Fruit fly (Drosophila melanogaster) whole organism, embryonic: ENCODE measurements around the gene ALiX.

Experiments used
- Abd-B ChIP-seq: fragments of 200-800 bp; sonication (Bioruptor generic); optimal IDR thresholded peaks from 2 replicates; lab custom pipeline; 2018; ENCODE audit warnings: missing biosample characterization, mild to moderate bottlenecking, missing genetic modification characterization, moderate library complexity
- Atf6 ChIP-seq: fragments of 200-800 bp; sonication (Bioruptor generic); IDR thresholded peaks from 2 replicates; pipeline ENCODE4 v1.3.6; 2022; ENCODE audit warnings: missing biosample characterization, missing genetic modification characterization
- B-H2 ChIP-seq: fragments of 200-800 bp; sonication (Bioruptor generic); optimal IDR thresholded peaks from 2 replicates; lab custom pipeline; 2018; ENCODE audit warnings: missing biosample characterization, mild to moderate bottlenecking, missing genetic modification characterization
- Bteb2 ChIP-seq: fragments of 200-800 bp; sonication (Bioruptor generic); optimal IDR thresholded peaks from 2 replicates; lab custom pipeline; 2016; ENCODE audit warnings: missing biosample characterization, missing genetic modification characterization
- CG10267 ChIP-seq: fragments of 200-800 bp; sonication (Bioruptor generic); optimal IDR thresholded peaks from 2 replicates; lab custom pipeline; 2018; ENCODE audit warnings: missing biosample characterization, mild to moderate bottlenecking, missing genetic modification characterization, moderate library complexity
- CG12236 ChIP-seq: fragments of 200-800 bp; sonication (Bioruptor generic); optimal IDR thresholded peaks from 2 replicates; lab custom pipeline; 2016; ENCODE audit warnings: missing biosample characterization, missing genetic modification characterization
- CG12299 ChIP-seq: fragments of 200-800 bp; sonication (Bioruptor generic); optimal IDR thresholded peaks from 2 replicates; lab custom pipeline; 2018; ENCODE audit warnings: missing biosample characterization, mild to moderate bottlenecking, missing genetic modification characterization
- CG13624 ChIP-seq: fragments of 200-800 bp; sonication (Bioruptor generic); optimal IDR thresholded peaks from 2 replicates; lab custom pipeline; 2016; ENCODE audit warnings: missing biosample characterization, missing genetic modification characterization
- CG15269 ChIP-seq: fragments of 200-800 bp; sonication (Bioruptor generic); optimal IDR thresholded peaks from 2 replicates; lab custom pipeline; 2018; ENCODE audit warnings: missing biosample characterization, mild to moderate bottlenecking, missing genetic modification characterization, moderate library complexity
- CG18619 ChIP-seq: fragments of 200-800 bp; sonication (Bioruptor generic); optimal IDR thresholded peaks from 3 replicates; lab custom pipeline; 2017; ENCODE audit warnings: missing biosample characterization, mild to moderate bottlenecking, missing genetic modification characterization
- CG3726 ChIP-seq: fragments of 200-800 bp; sonication (Bioruptor generic); IDR thresholded peaks from 3 replicates; pipeline ENCODE4, ENCODE4 v1.3.6; 2022; ENCODE audit warnings: missing biosample characterization, missing genetic modification characterization
- CG4617 ChIP-seq: fragments of 200-800 bp; sonication (Bioruptor generic); optimal IDR thresholded peaks from 3 replicates; lab custom pipeline; 2016; ENCODE audit warnings: missing biosample characterization, missing genetic modification characterization, borderline replicate concordance
- CG4820 ChIP-seq: fragments of 200-800 bp; sonication (Bioruptor generic); optimal IDR thresholded peaks from 3 replicates; lab custom pipeline; 2016; ENCODE audit warnings: missing biosample characterization, missing genetic modification characterization
- CG6791 ChIP-seq: fragments of 200-800 bp; sonication (Bioruptor generic); IDR thresholded peaks from 3 replicates; pipeline ENCODE4 v1.3.6; 2022; ENCODE audit warnings: missing biosample characterization, missing genetic modification characterization; ENCODE audit not compliant: partially characterized antibody
- CG7357 ChIP-seq: fragments of 200-800 bp; sonication (Bioruptor generic); IDR thresholded peaks from 3 replicates; pipeline ENCODE4 v1.3.6; 2022; ENCODE audit warnings: missing biosample characterization, missing genetic modification characterization
- CG8388 ChIP-seq: fragments of 200-800 bp; sonication (Bioruptor generic); optimal IDR thresholded peaks from 2 replicates; lab custom pipeline; 2019; ENCODE audit warnings: missing biosample characterization, mild to moderate bottlenecking, missing genetic modification characterization, moderate library complexity
- CG9437 ChIP-seq: fragments of 200-800 bp; sonication (Bioruptor generic); optimal IDR thresholded peaks from 2 replicates; lab custom pipeline; 2018; ENCODE audit warnings: missing biosample characterization, mild to moderate bottlenecking, missing genetic modification characterization
- CG9609 ChIP-seq: fragments of 200-800 bp; sonication (Bioruptor generic); optimal IDR thresholded peaks from 3 replicates; lab custom pipeline; 2016; ENCODE audit warnings: missing biosample characterization, missing genetic modification characterization
- D ChIP-seq, 2 experiments: fragments of 200-800 bp in 1 of 2; fragments of >200 bp in 1 of 2; sonication (Bioruptor generic) in 1 of 2; optimal IDR thresholded peaks; 2 replicates in 1 of 2; 3 replicates in 1 of 2; lab custom pipeline; 2017; ENCODE audit warnings: mild to moderate bottlenecking in 1 of 2, missing biosample characterization in 1 of 2, missing genetic modification characterization in 1 of 2, missing genetic modification reagents in 1 of 2
- D19A ChIP-seq: fragments of 200-800 bp; optimal IDR thresholded peaks from 3 replicates; lab custom pipeline; 2019; ENCODE audit warnings: missing biosample characterization, mild to moderate bottlenecking, missing genetic modification characterization, moderate library complexity
- Drgx ChIP-seq: fragments of 200-800 bp; sonication (Bioruptor generic); IDR thresholded peaks from 2 replicates; pipeline ENCODE4 v1.3.6; 2022; ENCODE audit warnings: missing biosample characterization, missing genetic modification characterization
- HmgD ChIP-seq: fragments of 200-800 bp; sonication (Bioruptor generic); optimal IDR thresholded peaks from 3 replicates; lab custom pipeline; 2016; ENCODE audit warnings: missing biosample characterization, missing genetic modification characterization
- Hmx ChIP-seq: fragments of 200-800 bp; sonication (Bioruptor generic); optimal IDR thresholded peaks from 2 replicates; lab custom pipeline; 2016; ENCODE audit warnings: missing biosample characterization, missing genetic modification characterization
- Hr3 ChIP-seq: fragments of 200-800 bp; sonication (Bioruptor generic); optimal IDR thresholded peaks from 3 replicates; lab custom pipeline; 2016; ENCODE audit warnings: missing biosample characterization, missing genetic modification characterization
- Hr78 ChIP-seq, 2 experiments: fragments of 200-800 bp in 1 of 2; fragments of >200 bp in 1 of 2; sonication (Bioruptor generic) in 1 of 2; optimal IDR thresholded peaks; 2 replicates each; lab custom pipeline; 2017 to 2019; ENCODE audit warnings: missing biosample characterization in 2 of 2, missing genetic modification characterization in 2 of 2, mild to moderate bottlenecking in 1 of 2, moderate library complexity in 1 of 2
- Kr ChIP-seq: fragments of 200-800 bp; sonication (Bioruptor generic); optimal IDR thresholded peaks from 2 replicates; lab custom pipeline; 2017; ENCODE audit warnings: missing biosample characterization, mild to moderate bottlenecking, missing genetic modification characterization
- Max ChIP-seq: fragments of 200-800 bp; sonication (Bioruptor generic); optimal IDR thresholded peaks from 2 replicates; lab custom pipeline; 2016; ENCODE audit warnings: missing biosample characterization, mild to moderate bottlenecking, missing genetic modification characterization
- NFAT ChIP-seq: fragments of 200-800 bp; sonication (Bioruptor generic); IDR thresholded peaks from 2 replicates; pipeline ENCODE4 v1.3.6; 2022; ENCODE audit warnings: missing biosample characterization, missing genetic modification characterization
- NK7.1 ChIP-seq: fragments of 200-800 bp; sonication (Bioruptor generic); optimal IDR thresholded peaks from 3 replicates; lab custom pipeline; 2016; ENCODE audit warnings: missing biosample characterization, missing genetic modification characterization
- Ptx1 ChIP-seq: fragments of 200-800 bp; sonication (Bioruptor generic); IDR thresholded peaks from 2 replicates; pipeline ENCODE4 v1.3.6; 2022; ENCODE audit warnings: missing biosample characterization, missing genetic modification characterization
- ase ChIP-seq: fragments of 200-800 bp; sonication (Bioruptor generic); IDR thresholded peaks from 3 replicates; pipeline ENCODE4 v1.3.6; 2022; ENCODE audit warnings: missing biosample characterization, missing genetic modification characterization
- ash1 ChIP-seq: fragments of 200-800 bp; sonication (Bioruptor generic); optimal IDR thresholded peaks from 2 replicates; lab custom pipeline; 2018; ENCODE audit warnings: missing biosample characterization, mild to moderate bottlenecking, missing genetic modification characterization
- crp ChIP-seq, 2 experiments: fragments of 200-800 bp; sonication (Bioruptor generic); optimal IDR thresholded peaks; 2 replicates in 1 of 2; 3 replicates in 1 of 2; lab custom pipeline; 2017; ENCODE audit warnings: missing biosample characterization in 2 of 2, missing genetic modification characterization in 2 of 2, mild to moderate bottlenecking in 1 of 2, moderate library complexity in 1 of 2
- dpn ChIP-seq, 2 experiments: fragments of 200-800 bp; sonication (Bioruptor generic); optimal IDR thresholded peaks; 3 replicates each; lab custom pipeline; 2016; ENCODE audit warnings: missing biosample characterization in 2 of 2, missing genetic modification characterization in 2 of 2
- eve ChIP-seq, 2 experiments: fragments of >200 bp; optimal IDR thresholded peaks; 2 replicates each; lab custom pipeline; 2017; ENCODE audit warnings: missing biosample characterization in 2 of 2, missing genetic modification characterization in 2 of 2
- fru ChIP-seq: fragments of >200 bp; optimal IDR thresholded peaks from 2 replicates; lab custom pipeline; 2017
- gro ChIP-seq: fragments of 200-800 bp; sonication (Bioruptor generic); optimal IDR thresholded peaks from 2 replicates; lab custom pipeline; 2016; ENCODE audit warnings: missing biosample characterization, missing genetic modification characterization
- insv ChIP-seq, 2 experiments: fragments of 200-800 bp; sonication (Bioruptor generic); optimal IDR thresholded peaks; 3 replicates each; lab custom pipeline; 2016 to 2018; ENCODE audit warnings: missing biosample characterization in 2 of 2, missing genetic modification characterization in 2 of 2
- lab ChIP-seq: fragments of 200-800 bp; sonication (Bioruptor generic); optimal IDR thresholded peaks from 3 replicates; lab custom pipeline; 2017; ENCODE audit warnings: missing biosample characterization, missing genetic modification characterization, mild to moderate bottlenecking, moderate library complexity, missing genetic modification reagents
- maf-S ChIP-seq: fragments of 200-800 bp; sonication (Bioruptor generic); optimal IDR thresholded peaks from 2 replicates; lab custom pipeline; 2016; ENCODE audit warnings: missing biosample characterization, missing genetic modification characterization
- nau ChIP-seq: fragments of 200-800 bp; sonication (Bioruptor generic); optimal IDR thresholded peaks from 3 replicates; lab custom pipeline; 2017; ENCODE audit warnings: missing biosample characterization, mild to moderate bottlenecking, missing genetic modification characterization, missing genetic modification reagents
- pfk ChIP-seq: fragments of 200-800 bp; sonication (Bioruptor generic); optimal IDR thresholded peaks from 2 replicates; lab custom pipeline; 2018; ENCODE audit warnings: missing biosample characterization, mild to moderate bottlenecking, missing genetic modification characterization, moderate library complexity
- sim ChIP-seq: fragments of 200-800 bp; sonication (Bioruptor generic); IDR thresholded peaks from 2 replicates; pipeline ENCODE4 v1.3.6; 2022; ENCODE audit warnings: missing biosample characterization, missing genetic modification characterization
- sob ChIP-seq: fragments of 200-800 bp; sonication (Bioruptor generic); IDR thresholded peaks from 2 replicates; pipeline ENCODE4 v1.3.6; 2022; ENCODE audit warnings: missing biosample characterization, missing genetic modification characterization
- ssp ChIP-seq: fragments of 200-800 bp; sonication (Bioruptor generic); IDR thresholded peaks from 2 replicates; pipeline ENCODE4 v1.3.6; 2022; ENCODE audit warnings: missing biosample characterization, missing genetic modification characterization
- stc ChIP-seq: fragments of 200-800 bp; sonication (Bioruptor generic); IDR thresholded peaks from 2 replicates; pipeline ENCODE4 v1.3.6; 2022; ENCODE audit warnings: missing biosample characterization, missing genetic modification characterization
- stwl ChIP-seq: fragments of 200-800 bp; sonication (Bioruptor generic); optimal IDR thresholded peaks from 3 replicates; lab custom pipeline; 2018; ENCODE audit warnings: missing biosample characterization, mild to moderate bottlenecking, missing genetic modification characterization, moderate library complexity
- tll ChIP-seq, 2 experiments: fragments of 200-800 bp in 1 of 2; fragments of >200 bp in 1 of 2; sonication (Bioruptor generic) in 1 of 2; optimal IDR thresholded peaks; 2 replicates each; lab custom pipeline; 2017 to 2019; ENCODE audit warnings: missing biosample characterization in 2 of 2, missing genetic modification characterization in 2 of 2, mild to moderate bottlenecking in 1 of 2, moderate library complexity in 1 of 2
- vnd ChIP-seq: fragments of 200-800 bp; sonication (Bioruptor generic); IDR thresholded peaks from 3 replicates; pipeline ENCODE4 v1.3.6; 2022; ENCODE audit warnings: missing biosample characterization, missing genetic modification characterization; ENCODE audit not compliant: partially characterized antibody

The ALiX gene

dm6 chr3R:27706581-27707181 lies 6.8 kb upstream of the ALiX start, which contains the start of the genes CROT and CG12877 (continued):
- TF ChIP-seq stwl (tag; lab: Kevin White, UChicago) (peak; percentile 75), CG13624 (GFP tag; lab: Kevin White, UChicago) (peak; percentile 65), sob (GFP tag; lab: Robert Waterston, UW) (peak; percentile 68), CG4820 (peak; percentile 75), eve (GFP tag; optimal IDR thresholded peaks at IDR 0.05; lab: Kevin White, UChicago) (no peak), Hr3 (GFP tag; lab: Kevin White, UChicago) (peak; percentile 89), ase (peak; percentile 63; the same call in 1 of the 3 replicates), insv (GFP tag; optimal IDR thresholded peaks at IDR 0.05; lab: Kevin White, UChicago) (peak in 1 of 2 experiments; percentile 74), CG9437 (GFP tag; lab: Kevin White, UChicago) (peak; percentile 98), CG18619 (GFP tag; lab: Kevin White, UChicago) (peak; percentile 77), B-H2 (GFP tag; lab: Kevin White, UChicago) (peak; percentile 70), CG9609 (GFP tag; lab: Kevin White, UChicago) (no peak), Max (GFP tag; lab: Kevin White, UChicago) (peak; percentile 83), gro (GFP tag; lab: Kevin White, UChicago) (peak; percentile 17), crp (GFP tag; optimal IDR thresholded peaks at IDR 0.05; lab: Kevin White, UChicago) (peak; percentile 97 to 98), stc (peak; percentile 53; the same call in 1 of the 2 replicates), NFAT (GFP tag; lab: Robert Waterston, UW) (peak; percentile 43; the same call in 1 of the 2 replicates), lab (peak; percentile 75), tll (GFP tag; optimal IDR thresholded peaks at IDR 0.05; lab: Kevin White, UChicago) (peak in 1 of 2 experiments; percentile 15), CG6791 (GFP tag; lab: Robert Waterston, UW) (no peak), Abd-B (GFP tag; lab: Kevin White, UChicago) (peak; percentile 91), D19A (tag; lab: Kevin White, UChicago) (peak; percentile 63), Hmx (GFP tag; lab: Kevin White, UChicago) (no peak), D (optimal IDR thresholded peaks at IDR 0.05; lab: Kevin White, UChicago) (no peak), D (GFP tag; optimal IDR thresholded peaks at IDR 0.05; lab: Kevin White, UChicago) (peak; percentile 70), Drgx (GFP tag; lab: Robert Waterston, UW) (no peak), Atf6 (GFP tag; lab: Robert Waterston, UW) (peak; percentile 61; the same call in 1 of the 2 replicates), Kr (GFP tag; lab: Kevin White, UChicago) (no peak), CG12299 (tag; lab: Kevin White, UChicago) (peak; percentile 10), CG10267 (tag; lab: Kevin White, UChicago) (peak; percentile 67), CG7357 (GFP tag; lab: Robert Waterston, UW) (peak; percentile 57), Bteb2 (GFP tag; lab: Kevin White, UChicago) (peak; percentile 36), ssp (GFP tag; lab: Robert Waterston, UW) (peak; percentile 65), CG3726 (GFP tag; lab: Robert Waterston, UW) (peak; percentile 23; the same call in 1 of the 3 replicates), ash1 (no peak), dpn (GFP tag; optimal IDR thresholded peaks at IDR 0.05; lab: Kevin White, UChicago) (peak; percentile 41 to 87), CG8388 (GFP tag; lab: Kevin White, UChicago) (peak; percentile 73), NK7.1 (GFP tag; lab: Kevin White, UChicago) (no peak), sim (GFP tag; lab: Robert Waterston, UW) (peak; percentile 17; the same call in 1 of the 2 replicates), pfk (GFP tag; lab: Kevin White, UChicago) (no peak), Ptx1 (peak; percentile 88), maf-S (GFP tag; lab: Kevin White, UChicago) (peak; percentile 30), CG12236 (GFP tag; lab: Kevin White, UChicago) (no peak), fru (lab: Kevin White, UChicago) (no peak), HmgD (no peak), nau (GFP tag; lab: Kevin White, UChicago) (no peak), CG4617 (GFP tag; lab: Kevin White, UChicago) (peak; percentile 66), CG15269 (tag; lab: Kevin White, UChicago) (peak; percentile 78), Hr78 (GFP tag; optimal IDR thresholded peaks at IDR 0.05; lab: Kevin White, UChicago) (peak in 1 of 2 experiments; percentile 23), vnd (no peak)
